Worm (Caenorhabditis elegans) whole organism, young adult: ENCODE measurements around the gene acs-5.

Source experiments
- F37B4.10 ChIP-seq: fragments of 200-800 bp; sonication (Bioruptor generic); IDR thresholded peaks from 2 replicates; pipeline ENCODE4 v1.3.6; 2022; ENCODE audit warnings: missing genetic modification characterization, missing compliant biosample characterization
- chd-7 ChIP-seq: sonication (generic microtip); optimal IDR thresholded peaks from 2 replicates; lab custom pipeline; 2016; ENCODE audit warnings: mild to moderate bottlenecking, missing genetic modification characterization, moderate library complexity, missing compliant biosample characterization
- efl-1 ChIP-seq: fragments of 150-350 bp; optimal IDR thresholded peaks from 2 replicates; lab custom pipeline; 2014; ENCODE audit warnings: missing biosample characterization, missing genetic modification reagents, missing genetic modification characterization
- nfya-2 ChIP-seq: fragments of 200-800 bp; sonication (Bioruptor generic); IDR thresholded peaks from 2 replicates; pipeline ENCODE4 v1.3.6; 2022; ENCODE audit warnings: missing genetic modification reagents, missing genetic modification characterization, missing compliant biosample characterization
- nhr-120 ChIP-seq: fragments of 200-800 bp; sonication (Bioruptor generic); IDR thresholded peaks from 2 replicates; pipeline ENCODE4 v1.3.6; 2022; ENCODE audit warnings: missing genetic modification characterization, missing compliant biosample characterization
- ztf-25 ChIP-seq: fragments of 200-800 bp; sonication (Bioruptor generic); IDR thresholded peaks from 2 replicates; pipeline ENCODE4 v1.3.6; 2022; ENCODE audit warnings: missing genetic modification reagents, missing genetic modification characterization, missing compliant biosample characterization

ce11 chrIII:13549960-13550359, 6.6 kb upstream of the acs-5 start:
- TF ChIP-seq efl-1 (GFP tag; lab: Kevin White, UChicago) (no peak), nfya-2 (no peak), F37B4.10 (no peak), ztf-25 (GFP tag; lab: Robert Waterston, UW) (no peak), chd-7 (tag; lab: Kevin White, UChicago) (no peak), nhr-120 (GFP tag; lab: Robert Waterston, UW) (no peak)
